Worm (Caenorhabditis elegans): ENCODE measurements around the gene pfas-1.

The pfas-1 gene

DNA sequence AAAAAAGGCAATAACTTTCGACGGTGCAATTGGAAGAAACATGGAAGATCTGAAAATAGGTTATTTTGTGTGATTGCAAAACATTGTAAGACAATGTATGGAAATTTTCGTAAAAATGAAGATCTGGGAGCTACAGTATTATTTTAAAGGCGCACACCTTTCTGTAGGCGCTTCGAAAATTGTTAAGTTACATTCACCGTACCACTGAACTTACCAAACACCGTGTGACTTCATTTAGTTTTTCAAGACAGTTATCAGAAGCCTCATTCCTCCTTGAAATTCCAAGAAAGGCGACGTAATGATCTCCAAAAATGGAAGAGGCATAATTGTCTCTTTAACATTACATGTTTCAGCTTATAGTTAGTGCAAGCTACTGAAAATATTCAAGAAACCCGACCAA, 10.8 kb upstream of the pfas-1 start (continued):
- TF ChIP-seq madf-10 (tag; optimal IDR thresholded peaks at IDR 0.05) (no peak), ztf-3 (GFP tag; optimal IDR thresholded peaks at IDR 0.05) (no peak), ceh-40 (GFP tag; IDR thresholded peaks at IDR 0.05) (no peak), C06A6.2 (GFP tag; conservative IDR thresholded peaks at IDR 0.05) (no peak), F52B5.7 (tag; optimal IDR thresholded peaks at IDR 0.05) (no peak), let-526 (GFP tag; IDR thresholded peaks at IDR 0.05) (no peak), nhr-80 (tag; optimal IDR thresholded peaks at IDR 0.05) (no peak), hlh-26 (GFP tag; conservative IDR thresholded peaks at IDR 0.05) (no peak), dox-1 (GFP tag; IDR thresholded peaks at IDR 0.05) (no peak), mel-28 (tag; optimal IDR thresholded peaks at IDR 0.05; ENCODE audit: borderline replicate concordance) (no peak), xnd-1 (tag; optimal IDR thresholded peaks at IDR 0.05) (no peak), hlh-12 (tag; optimal IDR thresholded peaks at IDR 0.05) (no peak), ceh-27 (GFP tag; optimal IDR thresholded peaks at IDR 0.05) (no peak), ztf-22 (GFP tag; optimal IDR thresholded peaks at IDR 0.05) (no peak), lin-35 (GFP tag; optimal IDR thresholded peaks at IDR 0.05) (peak in 1 of 3 experiments; percentile 69), F57C9.4 (tag; optimal IDR thresholded peaks at IDR 0.05) (no peak), K12H6.12 (tag; optimal IDR thresholded peaks at IDR 0.05) (no peak), egl-44 (GFP tag; IDR thresholded peaks at IDR 0.05) (0 out of 2 replicates have a peak, but pooled peaks have one; percentile 18), ZK185.1 (tag; optimal IDR thresholded peaks at IDR 0.05; ENCODE audit: poor library complexity, severe bottlenecking) (no peak), zim-3 (tag; optimal IDR thresholded peaks at IDR 0.05) (no peak), ztf-18 (tag; optimal IDR thresholded peaks at IDR 0.05) (no peak), F33H1.4 (GFP tag; IDR thresholded peaks at IDR 0.05) (no peak), lin-40 (tag; optimal IDR thresholded peaks at IDR 0.05) (peak; percentile 6), zfh-2 (GFP tag; conservative IDR thresholded peaks at IDR 0.05) (no peak), madf-6 (GFP tag; IDR thresholded peaks at IDR 0.05) (no peak), ztf-25 (GFP tag; IDR thresholded peaks at IDR 0.05) (no peak), lag-1 (GFP tag; IDR thresholded peaks at IDR 0.05) (no peak), T07F8.4 (tag; optimal IDR thresholded peaks at IDR 0.05) (no peak), dpl-1 (GFP tag; optimal IDR thresholded peaks at IDR 0.05) (no peak), bed-2 (GFP tag; IDR thresholded peaks at IDR 0.05) (no peak), attf-6 (GFP tag; IDR thresholded peaks at IDR 0.05) (no peak), rec-8 (tag; optimal IDR thresholded peaks at IDR 0.05) (no peak), akir-1 (GFP tag; optimal IDR thresholded peaks at IDR 0.05) (no peak), nhr-179 (tag; optimal IDR thresholded peaks at IDR 0.05) (no peak), F23B12.7 (tag; optimal IDR thresholded peaks at IDR 0.05; ENCODE audit: insufficient read depth) (no peak), F10E7.11 (tag; optimal IDR thresholded peaks at IDR 0.05) (no peak), F55B11.4 (tag; optimal IDR thresholded peaks at IDR 0.05; ENCODE audit: borderline replicate concordance, insufficient read depth) (no peak), B0019.2 (GFP tag; conservative IDR thresholded peaks at IDR 0.05) (no peak), F37B4.10 (GFP tag; IDR thresholded peaks at IDR 0.05) (no peak), ets-4 (GFP tag; optimal IDR thresholded peaks at IDR 0.05) (no peak), sea-2 (GFP tag; IDR thresholded peaks at IDR 0.05) (no peak), F39B2.1 (GFP tag; IDR thresholded peaks at IDR 0.05) (no peak), efl-1 (GFP tag; optimal IDR thresholded peaks at IDR 0.05) (no peak), K11D2.4 (GFP tag; IDR thresholded peaks at IDR 0.05) (peak; percentile 48; the same call in 1 of the 2 replicates), ceh-58 (GFP tag; IDR thresholded peaks at IDR 0.05) (no peak), ama-1 (optimal IDR thresholded peaks at IDR 0.05) (no peak), ama-1 (GFP tag; optimal IDR thresholded peaks at IDR 0.05) (no peak), pbrm-1 (GFP tag; IDR thresholded peaks at IDR 0.05) (no peak), T26A5.8 (tag; optimal IDR thresholded peaks at IDR 0.05) (no peak), sdz-38 (tag; optimal IDR thresholded peaks at IDR 0.05) (no peak), fkh-3 (tag; optimal IDR thresholded peaks at IDR 0.05) (no peak)
